Worm (Caenorhabditis elegans) whole organism, L3 larva: ENCODE measurements around the gene nep-17.

Source experiments
- aly-2 ChIP-seq: fragments of 150-350 bp; optimal IDR thresholded peaks from 2 replicates; lab custom pipeline; 2014; ENCODE audit warnings: missing biosample characterization, missing genetic modification characterization
- ama-1 ChIP-seq: fragments of 150-350 bp; optimal IDR thresholded peaks from 2 replicates; lab custom pipeline; 2018
- ceh-82 ChIP-seq: fragments of 150-350 bp; optimal IDR thresholded peaks from 2 replicates; lab custom pipeline; 2014; ENCODE audit warnings: missing biosample characterization, missing genetic modification characterization
- ceh-9 ChIP-seq: sonication (generic microtip); optimal IDR thresholded peaks from 2 replicates; lab custom pipeline; 2018; ENCODE audit warnings: missing biosample characterization, missing genetic modification characterization
- daf-12 ChIP-seq: fragments of 150-350 bp; optimal IDR thresholded peaks from 2 replicates; lab custom pipeline; 2014; ENCODE audit warnings: missing biosample characterization, missing genetic modification reagents, missing genetic modification characterization
- egl-5 ChIP-seq: fragments of 150-350 bp; optimal IDR thresholded peaks from 2 replicates; lab custom pipeline; 2017; ENCODE audit warnings: missing biosample characterization, missing genetic modification reagents, missing genetic modification characterization, inconsistent platforms
- elt-1 ChIP-seq: fragments of 150-350 bp; optimal IDR thresholded peaks from 2 replicates; lab custom pipeline; 2014; ENCODE audit warnings: missing biosample characterization, missing genetic modification characterization
- elt-3 ChIP-seq, 3 experiments: fragments of 150-350 bp in 1 of 3; sonication (generic microtip) in 2 of 3; optimal IDR thresholded peaks; 2 replicates in 2 of 3; 4 replicates in 1 of 3; lab custom pipeline; 2014 to 2017; ENCODE audit warnings: missing biosample characterization in 3 of 3, missing genetic modification characterization in 3 of 3
- eor-1 ChIP-seq, 2 experiments: fragments of 150-350 bp; optimal IDR thresholded peaks; 2 replicates each; lab custom pipeline; 2014 to 2018; ENCODE audit warnings: missing biosample characterization in 2 of 2, missing genetic modification characterization in 2 of 2
- fkh-10 ChIP-seq: sonication (generic microtip); optimal IDR thresholded peaks from 2 replicates; lab custom pipeline; 2017; ENCODE audit warnings: missing biosample characterization, missing genetic modification reagents, missing genetic modification characterization
- fkh-2 ChIP-seq: fragments of 150-350 bp; optimal IDR thresholded peaks from 2 replicates; lab custom pipeline; 2014; ENCODE audit warnings: missing biosample characterization, missing genetic modification reagents, missing genetic modification characterization
- hmg-11 ChIP-seq: sonication (generic microtip); optimal IDR thresholded peaks from 2 replicates; lab custom pipeline; 2016; ENCODE audit warnings: missing genetic modification characterization, missing compliant biosample characterization
- jun-1 ChIP-seq: fragments of 150-350 bp; optimal IDR thresholded peaks from 2 replicates; lab custom pipeline; 2014; ENCODE audit warnings: missing biosample characterization, missing genetic modification reagents, missing genetic modification characterization
- lin-15B ChIP-seq: fragments of 150-350 bp; optimal IDR thresholded peaks from 2 replicates; lab custom pipeline; 2014; ENCODE audit warnings: missing biosample characterization, missing genetic modification characterization
- lin-39 ChIP-seq: fragments of 150-350 bp; optimal IDR thresholded peaks from 2 replicates; lab custom pipeline; 2018; ENCODE audit warnings: missing biosample characterization, missing genetic modification reagents, missing genetic modification characterization
- lsy-12 ChIP-seq: sonication (generic microtip); optimal IDR thresholded peaks from 2 replicates; lab custom pipeline; 2016; ENCODE audit warnings: mild to moderate bottlenecking, missing genetic modification characterization, missing compliant biosample characterization
- mdl-1 ChIP-seq: fragments of 150-350 bp; optimal IDR thresholded peaks from 2 replicates; lab custom pipeline; 2014; ENCODE audit warnings: missing biosample characterization, missing genetic modification characterization
- mml-1 ChIP-seq: fragments of 150-350 bp; sonication (generic microtip); optimal IDR thresholded peaks from 3 replicates; lab custom pipeline; 2014; ENCODE audit warnings: missing biosample characterization, missing genetic modification characterization
- nfya-1 ChIP-seq: sonication (generic microtip); optimal IDR thresholded peaks from 2 replicates; lab custom pipeline; 2017; ENCODE audit warnings: missing genetic modification characterization, mild to moderate bottlenecking, missing compliant biosample characterization, antibody characterized with exemption, moderate library complexity; ENCODE audit not compliant: insufficient read depth
- nhr-12 ChIP-seq: fragments of 150-350 bp; optimal IDR thresholded peaks from 2 replicates; lab custom pipeline; 2014; ENCODE audit warnings: missing biosample characterization, missing genetic modification characterization
- nhr-23 ChIP-seq: fragments of 150-350 bp; optimal IDR thresholded peaks from 2 replicates; lab custom pipeline; 2014; ENCODE audit warnings: missing biosample characterization, missing genetic modification reagents, missing genetic modification characterization
- nhr-25 ChIP-seq: sonication (generic microtip); optimal IDR thresholded peaks from 2 replicates; lab custom pipeline; 2017; ENCODE audit warnings: missing biosample characterization, missing genetic modification characterization
- nhr-28 ChIP-seq: fragments of 150-350 bp; optimal IDR thresholded peaks from 2 replicates; lab custom pipeline; 2014; ENCODE audit warnings: missing biosample characterization, missing genetic modification characterization
- nhr-67 ChIP-seq: fragments of 150-350 bp; optimal IDR thresholded peaks from 2 replicates; lab custom pipeline; 2014; ENCODE audit warnings: missing biosample characterization, missing genetic modification characterization
- nhr-77 ChIP-seq: fragments of 150-350 bp; optimal IDR thresholded peaks from 2 replicates; lab custom pipeline; 2014; ENCODE audit warnings: missing biosample characterization, missing genetic modification characterization
- pha-4 ChIP-seq: fragments of 150-350 bp; optimal IDR thresholded peaks from 2 replicates; lab custom pipeline; 2014; ENCODE audit warnings: missing biosample characterization, missing genetic modification reagents, missing genetic modification characterization
- pqm-1 ChIP-seq: fragments of 150-350 bp; optimal IDR thresholded peaks from 2 replicates; lab custom pipeline; 2017; ENCODE audit warnings: missing biosample characterization, missing genetic modification characterization, inconsistent platforms
- sea-2 ChIP-seq: fragments of 150-350 bp; sonication (generic microtip); optimal IDR thresholded peaks from 4 replicates; lab custom pipeline; 2014; ENCODE audit warnings: missing biosample characterization, missing genetic modification reagents, missing genetic modification characterization
- skn-1 ChIP-seq: fragments of 150-350 bp; optimal IDR thresholded peaks from 2 replicates; lab custom pipeline; 2014; ENCODE audit warnings: missing biosample characterization, missing genetic modification characterization
- snpc-4 ChIP-seq: fragments of 150-350 bp; optimal IDR thresholded peaks from 2 replicates; lab custom pipeline; 2014; ENCODE audit warnings: missing biosample characterization, missing genetic modification characterization
- tbx-2 ChIP-seq: sonication (generic microtip); optimal IDR thresholded peaks from 2 replicates; lab custom pipeline; 2016; ENCODE audit warnings: mild to moderate bottlenecking, missing genetic modification characterization, missing compliant biosample characterization
- unc-39 ChIP-seq: sonication (generic microtip); optimal IDR thresholded peaks from 4 replicates; lab custom pipeline; 2017; ENCODE audit warnings: missing biosample characterization, missing genetic modification characterization
- ztf-11 ChIP-seq: fragments of 150-350 bp; optimal IDR thresholded peaks from 2 replicates; lab custom pipeline; 2014; ENCODE audit warnings: missing biosample characterization, missing genetic modification characterization

nep-17 gene

ce11 chrII:13481781-13482455 is 25.7 kb upstream of the nep-17 start, which contains the start of gene E01G4.6:
Gene E01G4.6, plus strand, starts transcription at chrII:13482405.
- TF ChIP-seq pqm-1 (tag; lab: Kevin White, UChicago), result no peak
- TF ChIP-seq aly-2 (tag; lab: Kevin White, UChicago), result no peak
- TF ChIP-seq nhr-77 (tag; lab: Kevin White, UChicago), result no peak
- no peak for TF ChIP-seq nhr-23 (tag; lab: Kevin White, UChicago)
- no peak for TF ChIP-seq eor-1 (tag; optimal IDR thresholded peaks at IDR 0.05; lab: Kevin White, UChicago)
- no peak for TF ChIP-seq fkh-2
- no peak for TF ChIP-seq fkh-10
- TF ChIP-seq pha-4 (tag; lab: Kevin White, UChicago), result no peak
- TF ChIP-seq egl-5 (tag; lab: Kevin White, UChicago), result no peak
- no peak for TF ChIP-seq nhr-67 (tag; lab: Kevin White, UChicago)
- no peak for TF ChIP-seq nhr-25 (tag; lab: Kevin White, UChicago)

- TF ChIP-seq ama-1 (lab: Kevin White, UChicago), result no peak
- no peak for TF ChIP-seq ceh-82 (tag; lab: Kevin White, UChicago)
- TF ChIP-seq daf-12 (tag; lab: Kevin White, UChicago), result no peak
- TF ChIP-seq nhr-28, result no peak
- no peak for TF ChIP-seq fkh-2
- no peak for TF ChIP-seq lin-15B (tag; lab: Kevin White, UChicago)
- no peak for TF ChIP-seq nhr-12
- TF ChIP-seq nhr-67 (tag; lab: Kevin White, UChicago), result no peak
- TF ChIP-seq snpc-4 (tag; lab: Kevin White, UChicago), result no peak
Observed at ce11 chrII:13484108-13484507, 23.5 kb upstream of the nep-17 start.

ce11 chrII:13485119-13485518 is 22.5 kb upstream of the nep-17 start:
- TF ChIP-seq unc-39 (no peak), mdl-1 (tag; lab: Kevin White, UChicago) (no peak), lsy-12 (tag; lab: Kevin White, UChicago) (no peak), elt-3 (tag; optimal IDR thresholded peaks at IDR 0.05; lab: Kevin White, UChicago) (no peak), jun-1 (tag; lab: Kevin White, UChicago) (no peak), pqm-1 (tag; lab: Kevin White, UChicago) (no peak), fkh-2 (no peak), ceh-9 (tag; lab: Kevin White, UChicago) (no peak), nhr-67 (tag; lab: Kevin White, UChicago) (no peak), sea-2 (GFP tag; lab: Kevin White, UChicago) (no peak), pha-4 (tag; lab: Kevin White, UChicago) (no peak), aly-2 (tag; lab: Kevin White, UChicago) (no peak), snpc-4 (tag; lab: Kevin White, UChicago) (no peak), ztf-11 (tag; lab: Kevin White, UChicago) (no peak)

- no peak for TF ChIP-seq nfya-1
- no peak for TF ChIP-seq eor-1 (tag; optimal IDR thresholded peaks at IDR 0.05; lab: Kevin White, UChicago)
- no peak for TF ChIP-seq lin-39
- TF ChIP-seq hmg-11 (tag; lab: Kevin White, UChicago), result no peak
- no peak for TF ChIP-seq fkh-2
- TF ChIP-seq snpc-4 (tag; lab: Kevin White, UChicago), result no peak
- TF ChIP-seq mml-1 (tag; lab: Kevin White, UChicago), result no peak
- TF ChIP-seq nhr-28, result no peak
- no peak for TF ChIP-seq sea-2 (GFP tag; lab: Kevin White, UChicago)
- TF ChIP-seq egl-5 (tag; lab: Kevin White, UChicago), result no peak
- TF ChIP-seq, all 47 proteins: peak for 0
Observed at ce11 chrII:13487563-13487962, 20.1 kb upstream of the nep-17 start.

ce11 chrII:13489896-13490295 is 17.7 kb upstream of the nep-17 start:
- TF ChIP-seq jun-1 (tag; lab: Kevin White, UChicago) (no peak), unc-39 (no peak), eor-1 (tag; optimal IDR thresholded peaks at IDR 0.05; lab: Kevin White, UChicago) (no peak), lin-15B (tag; lab: Kevin White, UChicago) (no peak), skn-1 (tag; lab: Kevin White, UChicago) (no peak), nhr-12 (no peak), daf-12 (tag; lab: Kevin White, UChicago) (no peak), snpc-4 (tag; lab: Kevin White, UChicago) (no peak), ztf-11 (tag; lab: Kevin White, UChicago) (no peak), elt-3 (tag; optimal IDR thresholded peaks at IDR 0.05; lab: Kevin White, UChicago) (no peak), ama-1 (lab: Kevin White, UChicago) (no peak), tbx-2 (tag; lab: Kevin White, UChicago) (no peak), mdl-1 (tag; lab: Kevin White, UChicago) (no peak), ceh-82 (tag; lab: Kevin White, UChicago) (no peak), elt-1 (tag; lab: Kevin White, UChicago) (no peak)
- TF ChIP-seq, all 47 proteins: peak for 0
